Fruit fly (Drosophila melanogaster) ovary, adult (tissue): ENCODE measurements around the gene CG31224.

ENCODE experiments used
- CG17801 ChIP-seq: fragments of 200-800 bp; optimal IDR thresholded peaks from 2 replicates; lab custom pipeline; 2019; ENCODE audit warnings: missing biosample characterization, mild to moderate bottlenecking, missing genetic modification characterization, moderate library complexity; ENCODE audit not compliant: partially characterized antibody

Gene CG31224

dm6 chr3R:18616007-18616406 is 43.1 kb downstream of the CG31224 start:
- TF ChIP-seq CG17801 (GFP tag; lab: Kevin White, UChicago) = no peak
